Worm (Caenorhabditis elegans) whole organism, L4 larva: ENCODE results near the gene C05B5.11.

Experiments
- ceh-20 ChIP-seq: fragments of 200-800 bp; sonication (Bioruptor generic); IDR thresholded peaks from 2 replicates; pipeline ENCODE4 v1.3.6; 2022; ENCODE audit warnings: missing genetic modification reagents, missing genetic modification characterization, missing compliant biosample characterization
- fkh-10 ChIP-seq: fragments of 150-350 bp; optimal IDR thresholded peaks from 2 replicates; lab custom pipeline; 2014; ENCODE audit warnings: missing biosample characterization, missing genetic modification reagents, missing genetic modification characterization
- nhr-76 ChIP-seq: fragments of 150-350 bp; optimal IDR thresholded peaks from 2 replicates; lab custom pipeline; 2014; ENCODE audit warnings: missing biosample characterization, missing genetic modification characterization
- unc-62 ChIP-seq, 3 experiments: fragments of 150-350 bp in 1 of 3; sonication (generic microtip); optimal IDR thresholded peaks in 2 of 3; peaks in 1 of 3; 1 replicate in 1 of 3; 2 replicates in 2 of 3; lab custom pipeline; 2014 to 2017; ENCODE audit warnings: missing biosample characterization in 3 of 3, missing genetic modification characterization in 3 of 3, missing genetic modification reagents in 3 of 3, missing genotype in 1 of 3

DNA sequence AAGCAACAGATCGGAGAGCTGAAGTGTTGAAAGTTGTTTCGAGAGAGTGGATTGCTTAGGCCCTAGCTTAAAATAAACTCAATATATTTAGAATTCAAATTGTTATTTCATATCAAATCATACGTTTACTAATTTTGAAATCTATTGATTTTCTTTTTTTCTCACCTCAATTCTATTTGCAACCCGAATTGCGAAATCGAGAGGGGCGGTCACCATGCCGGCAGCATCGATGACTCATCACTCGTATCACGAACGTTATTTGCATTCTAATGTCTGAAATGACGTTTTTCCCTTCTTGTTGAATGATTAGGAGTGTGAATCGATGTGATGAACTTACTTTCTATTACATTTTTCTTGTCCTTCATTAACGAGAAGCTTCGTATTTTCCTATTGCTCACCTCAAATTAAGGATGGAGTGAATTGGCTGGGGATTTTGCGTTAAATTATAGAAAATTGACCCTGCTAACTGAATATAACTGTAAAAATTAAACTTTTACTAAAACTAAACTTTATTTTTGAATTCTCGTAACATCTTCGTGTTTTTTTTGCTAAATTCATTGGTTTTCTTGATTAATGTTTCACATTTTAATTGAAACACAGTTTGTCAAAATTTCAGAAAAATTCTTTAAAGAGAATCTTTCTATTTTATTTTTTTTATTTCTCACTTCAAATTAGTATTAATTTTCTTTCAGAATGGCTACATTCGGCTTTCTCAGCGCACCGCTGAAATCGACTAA is 47.5 kb upstream of the C05B5.11 start, which contains the start of gene alx-1:
- TF ChIP-seq fkh-10 (GFP tag; lab: Kevin White, UChicago) (no peak), ceh-20 (GFP tag; lab: Robert Waterston, UW) (no peak), nhr-76 (tag; lab: Kevin White, UChicago) (no peak), unc-62 (GFP tag; optimal IDR thresholded peaks at IDR 0.05 in 1 of 2; lab: Kevin White, UChicago) (peak in 1 of 2 experiments; percentile 63), unc-62 (tag; optimal IDR thresholded peaks at IDR 0.05; lab: Kevin White, UChicago) (no peak)
